Worm (Caenorhabditis elegans): Measurements from ENCODE around the gene srx-13.

The srx-13 gene

ce11 chrIV:1126490-1126889 is 8.0 kb upstream of the srx-13 start, which contains the start of gene perm-2:
TSS of gene perm-2 (plus strand) at chrIV:1126790.
- no peak for TF ChIP-seq gmeb-2 (tag; optimal IDR thresholded peaks at IDR 0.05)
- TF ChIP-seq unc-3 (GFP tag; conservative IDR thresholded peaks at IDR 0.05): no peak
- no peak for TF ChIP-seq unc-3 (tag; optimal IDR thresholded peaks at IDR 0.05)
- no peak for TF ChIP-seq tbx-2 (tag; optimal IDR thresholded peaks at IDR 0.05)
- no peak for TF ChIP-seq sox-4 (tag; optimal IDR thresholded peaks at IDR 0.05)
- TF ChIP-seq ceh-18 (tag; optimal IDR thresholded peaks at IDR 0.05): no peak
- TF ChIP-seq ceh-34 (tag; optimal IDR thresholded peaks at IDR 0.05): no peak
- TF ChIP-seq hlh-13 (GFP tag; optimal IDR thresholded peaks at IDR 0.05): no peak
- TF ChIP-seq K09A11.1 (tag; optimal IDR thresholded peaks at IDR 0.05; ENCODE audit: insufficient read depth): no peak
- no peak for TF ChIP-seq T23F11.4 (GFP tag; optimal IDR thresholded peaks at IDR 0.05)
- no peak for TF ChIP-seq ceh-31 (tag; optimal IDR thresholded peaks at IDR 0.05)
- no peak for TF ChIP-seq ets-4 (tag; optimal IDR thresholded peaks at IDR 0.05)

DNA sequence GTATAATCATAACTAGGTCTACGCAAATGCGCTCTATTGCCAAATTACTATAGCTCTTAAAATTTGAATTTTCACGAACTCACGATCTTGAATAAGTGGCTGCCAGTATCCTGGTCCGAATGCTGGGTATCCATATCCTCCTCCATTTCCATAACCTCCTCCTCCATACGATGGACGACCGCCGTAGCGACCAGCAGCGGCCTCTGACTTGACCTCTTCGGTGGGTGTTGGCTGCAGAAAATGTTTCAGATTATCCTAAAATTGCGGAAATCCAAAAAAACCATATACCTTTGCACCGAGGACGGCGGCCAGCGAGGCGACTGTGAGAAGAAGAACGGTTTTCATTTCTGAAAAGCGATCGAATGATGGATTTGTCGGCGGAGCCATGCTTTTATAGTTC is 6.3 kb upstream of the srx-13 start, which contains the start of gene perm-4:
TSS of gene perm-4 (minus strand) at position 367 of the 400 bp plus-strand sequence.
- TF ChIP-seq sox-2 (GFP tag; IDR thresholded peaks at IDR 0.05) (no peak), ama-1 (optimal IDR thresholded peaks at IDR 0.05) (no peak), ceh-31 (tag; optimal IDR thresholded peaks at IDR 0.05) (no peak), nfya-1 (tag; optimal IDR thresholded peaks at IDR 0.05) (no peak), pqm-1 (tag; optimal IDR thresholded peaks at IDR 0.05) (no peak), ahr-1 (tag; optimal IDR thresholded peaks at IDR 0.05) (no peak), unc-55 (GFP tag; optimal IDR thresholded peaks at IDR 0.05) (no peak), fkh-10 (GFP tag; optimal IDR thresholded peaks at IDR 0.05) (no peak), ceh-9 (tag; optimal IDR thresholded peaks at IDR 0.05) (no peak), pax-1 (tag; optimal IDR thresholded peaks at IDR 0.05) (no peak), tbx-7 (tag; optimal IDR thresholded peaks at IDR 0.05) (no peak), nhr-232 (tag; optimal IDR thresholded peaks at IDR 0.05) (no peak), nhr-11 (tag; optimal IDR thresholded peaks at IDR 0.05) (no peak), T23F11.4 (GFP tag; optimal IDR thresholded peaks at IDR 0.05) (no peak), pha-2 (tag; optimal IDR thresholded peaks at IDR 0.05) (no peak), fax-1 (tag; optimal IDR thresholded peaks at IDR 0.05) (no peak)

- TF ChIP-seq pax-1 (tag; optimal IDR thresholded peaks at IDR 0.05) (no peak), npax-4 (tag; optimal IDR thresholded peaks at IDR 0.05) (no peak), sdc-2 (tag; optimal IDR thresholded peaks at IDR 0.05) (no peak), mec-3 (tag; optimal IDR thresholded peaks at IDR 0.05; ENCODE audit: borderline replicate concordance) (no peak), tbx-2 (tag; optimal IDR thresholded peaks at IDR 0.05) (no peak), pros-1 (tag; optimal IDR thresholded peaks at IDR 0.05) (no peak), syd-9 (tag; optimal IDR thresholded peaks at IDR 0.05) (no peak)
Observed at ce11 chrIV:1123357-1123756, 4.9 kb upstream of the srx-13 start.

ce11 chrIV:1121511-1121910 is 3.0 kb upstream of the srx-13 start:
- no peak for TF ChIP-seq ceh-31 (tag; optimal IDR thresholded peaks at IDR 0.05)
- TF ChIP-seq C08G9.2 (tag; optimal IDR thresholded peaks at IDR 0.05): no peak

DNA sequence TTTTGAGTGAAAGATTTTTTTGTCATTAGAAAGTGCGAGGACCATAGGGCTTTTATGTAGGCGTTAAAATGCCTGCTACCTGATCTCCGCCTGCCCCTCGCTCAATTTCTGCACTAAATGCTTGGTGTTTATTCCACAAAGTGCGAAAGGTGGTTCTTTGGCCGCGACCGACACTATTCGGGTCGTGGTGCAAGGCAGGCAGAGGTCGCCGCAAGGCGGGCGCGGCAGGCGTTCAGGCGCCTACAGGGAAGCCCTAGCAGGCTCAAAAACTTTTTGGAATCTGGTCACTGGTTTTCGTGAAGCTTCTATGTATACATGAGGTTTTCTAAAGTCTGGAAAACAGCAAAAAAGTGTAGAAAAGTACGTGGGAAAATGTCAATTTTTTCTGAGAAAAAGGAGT is 2.4 kb upstream of the srx-13 start:
- TF ChIP-seq ceh-18 (tag; optimal IDR thresholded peaks at IDR 0.05): no peak
- no peak for TF ChIP-seq unc-55 (GFP tag; optimal IDR thresholded peaks at IDR 0.05)
- no peak for TF ChIP-seq pax-1 (tag; optimal IDR thresholded peaks at IDR 0.05)
- TF ChIP-seq sox-4 (tag; optimal IDR thresholded peaks at IDR 0.05): no peak
- TF ChIP-seq hlh-30 (tag; optimal IDR thresholded peaks at IDR 0.05; ENCODE audit: insufficient read depth): no peak
- no peak for TF ChIP-seq dmd-4 (tag; optimal IDR thresholded peaks at IDR 0.05; ENCODE audit: borderline replicate concordance)
- TF ChIP-seq sox-2 (GFP tag; IDR thresholded peaks at IDR 0.05): no peak
- no peak for TF ChIP-seq nhr-11 (tag; optimal IDR thresholded peaks at IDR 0.05)
- TF ChIP-seq ceh-14 (tag; optimal IDR thresholded peaks at IDR 0.05): no peak
- no peak for TF ChIP-seq unc-3 (GFP tag; conservative IDR thresholded peaks at IDR 0.05)
- TF ChIP-seq unc-3 (tag; optimal IDR thresholded peaks at IDR 0.05): no peak
- no peak for TF ChIP-seq ahr-1 (tag; optimal IDR thresholded peaks at IDR 0.05)
- no peak for TF ChIP-seq rnt-1 (tag; optimal IDR thresholded peaks at IDR 0.05)
- no peak for TF ChIP-seq lim-6 (tag; optimal IDR thresholded peaks at IDR 0.05)
- TF ChIP-seq ref-2 (tag; optimal IDR thresholded peaks at IDR 0.05): no peak
- TF ChIP-seq dve-1 (tag; optimal IDR thresholded peaks at IDR 0.05): no peak
- TF ChIP-seq ceh-2 (tag; optimal IDR thresholded peaks at IDR 0.05): no peak
- no peak for TF ChIP-seq eyg-1 (tag; optimal IDR thresholded peaks at IDR 0.05)
- TF ChIP-seq tbx-2 (tag; optimal IDR thresholded peaks at IDR 0.05): no peak
- TF ChIP-seq ceh-6 (GFP tag; optimal IDR thresholded peaks at IDR 0.05): no peak
- TF ChIP-seq ama-1 (optimal IDR thresholded peaks at IDR 0.05): no peak

Measured in whole organism, late embryonic.